Worm (Caenorhabditis elegans) whole organism, L2 larva: ENCODE results near the gene F13H8.5.

Experiments used
- ceh-16 ChIP-seq: fragments of 150-350 bp; optimal IDR thresholded peaks from 2 replicates; lab custom pipeline; 2014; ENCODE audit warnings: missing biosample characterization, missing genetic modification characterization
- mdl-1 ChIP-seq, 2 experiments: fragments of 150-350 bp in 1 of 2; sonication (generic microtip) in 1 of 2; optimal IDR thresholded peaks; 2 replicates each; lab custom pipeline; 2017; ENCODE audit warnings: missing biosample characterization in 2 of 2, missing genetic modification characterization in 2 of 2
- nhr-10 ChIP-seq: sonication (generic microtip); optimal IDR thresholded peaks from 2 replicates; lab custom pipeline; 2017; ENCODE audit warnings: missing biosample characterization, missing genetic modification characterization
- nhr-11 ChIP-seq: fragments of 150-350 bp; optimal IDR thresholded peaks from 2 replicates; lab custom pipeline; 2014; ENCODE audit warnings: missing biosample characterization, missing genetic modification characterization

Gene F13H8.5

ce11 chrII:6202910-6203309, 53.0 kb downstream of the F13H8.5 start, which contains the start of gene C30B5.17:
C30B5.17 (minus strand) TSS chrII:6203010.
- no peak for TF ChIP-seq ceh-16 (tag; lab: Kevin White, UChicago)
- TF ChIP-seq mdl-1 (tag; optimal IDR thresholded peaks at IDR 0.05; lab: Kevin White, UChicago): no peak
- no peak for TF ChIP-seq nhr-10 (tag; lab: Kevin White, UChicago)
- TF ChIP-seq nhr-11: no peak
